Fruit fly (Drosophila melanogaster) Kc167 (cell line): ENCODE measurements around the gene CG15130.

Source experiments
- Myc ChIP-seq: fragments of >200 bp; optimal IDR thresholded peaks from 2 replicates; lab custom pipeline; 2017; ENCODE audit warnings: missing external identifiers
- h ChIP-seq: fragments of >200 bp; optimal IDR thresholded peaks from 3 replicates; lab custom pipeline; 2018; ENCODE audit warnings: missing external identifiers
- insv ChIP-seq: fragments of >200 bp; optimal IDR thresholded peaks from 3 replicates; lab custom pipeline; 2018; ENCODE audit warnings: missing external identifiers
- psq ChIP-seq: fragments of >200 bp; optimal IDR thresholded peaks from 2 replicates; lab custom pipeline; 2017; ENCODE audit warnings: missing external identifiers
- ttk ChIP-seq: sonication (Bioruptor generic); optimal IDR thresholded peaks from 2 replicates; lab custom pipeline; 2017; ENCODE audit warnings: missing external identifiers

- no peak for TF ChIP-seq psq
- TF ChIP-seq insv (lab: Kevin White, UChicago) = no peak
- no peak for TF ChIP-seq ttk
- TF ChIP-seq h = no peak
- no peak for TF ChIP-seq Myc
These were observed 13.4 kb upstream of the CG15130 start for dm6 chr2L:20437873-20438272.
